Fruit fly (Drosophila melanogaster) whole organism, pupa: ENCODE data around the gene CG10116.

Source experiments
- CG10348 ChIP-seq: fragments of 200-800 bp; sonication (Bioruptor generic); IDR thresholded peaks from 2 replicates; pipeline ENCODE4 v1.3.6; 2022; ENCODE audit warnings: missing biosample characterization, missing genetic modification characterization
- CG12605 ChIP-seq: fragments of 200-800 bp; sonication (Bioruptor generic); IDR thresholded peaks from 2 replicates; pipeline ENCODE4 v1.3.6; 2022; ENCODE audit warnings: missing biosample characterization, missing genetic modification characterization
- CG13204 ChIP-seq: fragments of 200-800 bp; sonication (Bioruptor generic); optimal IDR thresholded peaks from 2 replicates; lab custom pipeline; 2018; ENCODE audit warnings: missing biosample characterization, mild to moderate bottlenecking, missing genetic modification characterization, moderate library complexity
- CG14655 ChIP-seq: fragments of 200-800 bp; sonication (Bioruptor generic); optimal IDR thresholded peaks from 3 replicates; lab custom pipeline; 2017; ENCODE audit warnings: mild to moderate bottlenecking, missing biosample characterization, missing genetic modification reagents, missing genetic modification characterization
- CG15710 ChIP-seq: fragments of 200-800 bp; sonication (Bioruptor generic); optimal IDR thresholded peaks from 2 replicates; lab custom pipeline; 2018; ENCODE audit warnings: missing biosample characterization, mild to moderate bottlenecking, missing genetic modification characterization, moderate library complexity
- CG17806 ChIP-seq: fragments of 200-800 bp; sonication (Bioruptor generic); optimal IDR thresholded peaks from 2 replicates; lab custom pipeline; 2018; ENCODE audit warnings: missing biosample characterization, mild to moderate bottlenecking, missing genetic modification characterization, moderate library complexity
- CG32121 ChIP-seq: fragments of 200-800 bp; sonication (Bioruptor generic); IDR thresholded peaks from 2 replicates; pipeline ENCODE4 v1.3.6; 2022; ENCODE audit warnings: missing biosample characterization, missing genetic modification characterization
- CG34367 ChIP-seq: fragments of 200-800 bp; sonication (Bioruptor generic); optimal IDR thresholded peaks from 2 replicates; lab custom pipeline; 2018; ENCODE audit warnings: missing biosample characterization, mild to moderate bottlenecking, missing genetic modification characterization
- CG4496 ChIP-seq: fragments of 200-800 bp; sonication (Bioruptor generic); IDR thresholded peaks from 3 replicates; pipeline ENCODE4 v1.3.6; 2022; ENCODE audit warnings: missing biosample characterization, missing genetic modification characterization
- CG8159 ChIP-seq: fragments of 200-800 bp; sonication (Bioruptor generic); optimal IDR thresholded peaks from 3 replicates; lab custom pipeline; 2018; ENCODE audit warnings: missing biosample characterization, mild to moderate bottlenecking, missing genetic modification characterization, moderate library complexity
- CG8301 ChIP-seq: fragments of 200-800 bp; sonication (Bioruptor generic); optimal IDR thresholded peaks from 2 replicates; lab custom pipeline; 2018; ENCODE audit warnings: missing biosample characterization, mild to moderate bottlenecking, missing genetic modification characterization
- CG9948 ChIP-seq: fragments of 200-800 bp; sonication (Bioruptor generic); optimal IDR thresholded peaks from 2 replicates; lab custom pipeline; 2018; ENCODE audit warnings: missing biosample characterization, mild to moderate bottlenecking, missing genetic modification characterization, moderate library complexity
- D1 ChIP-seq: fragments of 200-800 bp; sonication (Bioruptor generic); optimal IDR thresholded peaks from 2 replicates; lab custom pipeline; 2018; ENCODE audit warnings: missing biosample characterization, mild to moderate bottlenecking, missing genetic modification characterization, moderate library complexity
- EcR ChIP-seq: fragments of 200-800 bp; sonication (Bioruptor generic); optimal IDR thresholded peaks from 3 replicates; lab custom pipeline; 2019; ENCODE audit warnings: missing biosample characterization, missing genetic modification characterization, mild to moderate bottlenecking, moderate library complexity, missing genetic modification reagents
- Ets98B ChIP-seq: fragments of 200-800 bp; sonication (Bioruptor generic); IDR thresholded peaks from 2 replicates; pipeline ENCODE4 v1.3.6; 2022; ENCODE audit warnings: missing biosample characterization, missing genetic modification characterization
- Pif1A ChIP-seq: fragments of 200-800 bp; sonication (Bioruptor generic); optimal IDR thresholded peaks from 3 replicates; lab custom pipeline; 2016; ENCODE audit warnings: missing biosample characterization, missing genetic modification characterization
- Pif1B ChIP-seq: fragments of 200-800 bp; sonication (Bioruptor generic); optimal IDR thresholded peaks from 3 replicates; lab custom pipeline; 2016; ENCODE audit warnings: missing biosample characterization, missing genetic modification characterization
- Snoo ChIP-seq: fragments of 200-800 bp; sonication (Bioruptor generic); optimal IDR thresholded peaks from 3 replicates; lab custom pipeline; 2017; ENCODE audit warnings: missing biosample characterization, mild to moderate bottlenecking, missing genetic modification characterization, inconsistent platforms
- fd96Ca ChIP-seq: fragments of 200-800 bp; sonication (Bioruptor generic); IDR thresholded peaks from 3 replicates; pipeline ENCODE4 v1.3.6; 2022; ENCODE audit warnings: missing biosample characterization, missing genetic modification characterization
- gl ChIP-seq: fragments of 200-800 bp; sonication (Bioruptor generic); optimal IDR thresholded peaks from 2 replicates; lab custom pipeline; 2018; ENCODE audit warnings: missing biosample characterization, mild to moderate bottlenecking, missing genetic modification characterization
- rn ChIP-seq: fragments of 200-800 bp; sonication (Bioruptor generic); IDR thresholded peaks from 2 replicates; pipeline ENCODE4 v1.3.6; 2022; ENCODE audit warnings: missing biosample characterization, missing genetic modification characterization

Gene CG10116

DNA sequence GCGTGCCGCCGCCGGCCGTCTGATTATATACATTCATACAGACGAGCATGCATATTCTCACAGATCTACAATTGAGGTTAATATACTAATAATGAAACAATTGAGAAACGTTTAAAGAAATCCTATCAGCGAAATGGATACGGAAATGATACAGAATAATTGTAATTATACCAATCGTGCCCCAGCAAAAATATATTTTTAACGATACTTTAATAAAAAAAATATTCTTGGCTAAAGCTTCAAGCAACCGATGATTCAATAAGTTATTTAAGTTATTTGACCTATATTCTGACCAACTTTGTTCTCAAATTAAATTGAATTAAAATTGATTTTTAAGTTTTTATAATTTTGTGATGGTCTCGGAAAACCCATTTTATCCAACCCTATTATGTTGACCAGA is 19.0 kb upstream of the CG10116 start:
- TF ChIP-seq CG9948 (tag; lab: Kevin White, UChicago) (no peak), CG12605 (GFP tag; lab: Robert Waterston, UW) (peak; percentile 18; the same call in 1 of the 2 replicates), CG8301 (tag; lab: Kevin White, UChicago) (peak; percentile 15), CG4496 (GFP tag; lab: Robert Waterston, UW) (no peak; the same call in 2 of the 3 replicates), CG8159 (no peak)
- TF ChIP-seq, all 21 proteins: peak for 2

DNA sequence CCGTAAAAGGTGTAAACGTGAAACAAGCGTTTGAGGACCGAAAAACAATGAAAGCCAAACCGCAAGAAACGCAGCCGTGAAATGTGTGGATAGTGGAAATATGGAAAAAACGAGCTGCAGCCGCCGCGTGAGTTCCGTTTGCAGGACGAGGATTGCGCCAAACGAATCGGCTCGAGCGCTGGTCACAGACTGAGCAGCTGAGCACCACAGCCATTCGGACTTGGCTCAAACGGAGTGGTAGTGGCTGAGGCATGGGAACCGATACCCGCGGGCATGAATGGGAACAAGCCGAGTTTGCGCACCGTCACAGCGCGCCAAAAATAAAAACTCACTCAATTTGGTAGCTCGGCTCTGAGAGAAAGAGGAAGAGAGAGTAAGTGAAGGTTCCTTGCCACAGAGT is 17.6 kb upstream of the CG10116 start, which contains the start of gene CG10089:
TSS of gene CG10089 (minus strand) at position 181 of the 400 bp plus-strand sequence.
- TF ChIP-seq CG8159 (no peak), gl (tag; lab: Kevin White, UChicago) (no peak), EcR (GFP tag; lab: Kevin White, UChicago) (no peak), CG10348 (GFP tag; lab: Robert Waterston, UW) (no peak), CG15710 (tag; lab: Kevin White, UChicago) (no peak), D1 (tag; lab: Kevin White, UChicago) (no peak), CG32121 (GFP tag; lab: Robert Waterston, UW) (no peak), Ets98B (GFP tag; lab: Robert Waterston, UW) (no peak), Pif1A (no peak), Snoo (tag; lab: Kevin White, UChicago) (no peak), CG14655 (GFP tag; lab: Kevin White, UChicago) (no peak), Pif1B (GFP tag; lab: Kevin White, UChicago) (no peak), CG13204 (GFP tag; lab: Kevin White, UChicago) (no peak), CG34367 (tag; lab: Kevin White, UChicago) (no peak), rn (GFP tag; lab: Robert Waterston, UW) (no peak), CG8301 (tag; lab: Kevin White, UChicago) (no peak), CG12605 (GFP tag; lab: Robert Waterston, UW) (no peak), CG9948 (tag; lab: Kevin White, UChicago) (no peak), CG17806 (tag; lab: Kevin White, UChicago) (no peak), fd96Ca (GFP tag; lab: Robert Waterston, UW) (no peak)

DNA sequence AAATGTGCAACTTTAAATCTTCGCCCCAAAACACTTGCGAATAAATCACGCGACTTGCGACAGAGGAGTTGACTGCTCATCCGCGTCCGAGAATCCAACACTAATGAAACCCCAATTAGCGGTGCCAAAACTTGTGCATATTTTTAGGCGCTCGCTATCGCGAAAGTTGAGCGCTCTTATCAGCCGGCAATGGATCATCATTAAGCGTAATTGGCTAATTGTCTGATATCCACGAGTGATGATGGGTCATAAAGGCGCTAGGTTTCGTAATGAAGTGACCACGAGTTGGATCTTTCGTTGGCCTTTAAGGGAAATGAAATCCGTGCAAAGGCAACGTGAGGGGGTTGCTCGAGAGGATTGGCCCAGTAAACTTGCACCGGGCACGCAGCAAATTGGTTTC is 2.3 kb downstream of the CG10116 start:
- TF ChIP-seq Pif1A (no peak), EcR (GFP tag; lab: Kevin White, UChicago) (no peak), CG14655 (GFP tag; lab: Kevin White, UChicago) (no peak), rn (GFP tag; lab: Robert Waterston, UW) (no peak), Snoo (tag; lab: Kevin White, UChicago) (no peak), gl (tag; lab: Kevin White, UChicago) (no peak), D1 (tag; lab: Kevin White, UChicago) (no peak), fd96Ca (GFP tag; lab: Robert Waterston, UW) (no peak), Pif1B (GFP tag; lab: Kevin White, UChicago) (no peak), CG12605 (GFP tag; lab: Robert Waterston, UW) (no peak), CG17806 (tag; lab: Kevin White, UChicago) (no peak), Ets98B (GFP tag; lab: Robert Waterston, UW) (no peak), CG8301 (tag; lab: Kevin White, UChicago) (no peak), CG34367 (tag; lab: Kevin White, UChicago) (no peak), CG4496 (GFP tag; lab: Robert Waterston, UW) (no peak)

DNA sequence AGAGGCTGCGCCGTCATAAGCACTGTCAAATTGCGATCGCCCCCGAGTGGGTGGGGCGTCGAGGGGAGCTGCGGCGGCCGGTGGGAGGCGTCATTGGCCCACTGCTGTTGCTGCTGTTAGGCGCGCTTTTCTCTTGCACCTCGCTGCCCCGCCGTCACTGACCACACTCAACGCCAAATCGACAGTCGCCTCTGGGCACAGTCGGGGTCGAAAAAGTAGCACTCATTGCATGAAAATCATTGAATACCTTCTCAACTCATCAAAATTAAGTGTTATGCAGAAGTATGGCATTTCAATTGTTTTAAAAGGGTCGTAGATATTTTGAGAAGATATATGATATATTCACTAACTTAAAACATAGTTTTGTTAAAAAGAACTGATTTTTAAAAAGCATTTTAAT is 4.8 kb downstream of the CG10116 start:
- peak; percentile 74 for TF ChIP-seq CG32121 (GFP tag; lab: Robert Waterston, UW)
- TF ChIP-seq Pif1B (GFP tag; lab: Kevin White, UChicago) = no peak
- peak; percentile 33; the same call in 1 of the 2 replicates for TF ChIP-seq Ets98B (GFP tag; lab: Robert Waterston, UW)
- TF ChIP-seq CG13204 (GFP tag; lab: Kevin White, UChicago) = no peak
- peak; percentile 14 for TF ChIP-seq CG14655 (GFP tag; lab: Kevin White, UChicago)
- TF ChIP-seq CG9948 (tag; lab: Kevin White, UChicago) = no peak
- TF ChIP-seq CG8159 = no peak
- TF ChIP-seq CG17806 (tag; lab: Kevin White, UChicago) = no peak
- no peak for TF ChIP-seq D1 (tag; lab: Kevin White, UChicago)
- no peak for TF ChIP-seq CG15710 (tag; lab: Kevin White, UChicago)
- peak; percentile 64; the same call in 2 of the 3 replicates for TF ChIP-seq fd96Ca (GFP tag; lab: Robert Waterston, UW)
- no peak for TF ChIP-seq CG8301 (tag; lab: Kevin White, UChicago)
- 0 out of 2 replicates have a peak, but pooled peaks have one; percentile 13 for TF ChIP-seq rn (GFP tag; lab: Robert Waterston, UW)
- TF ChIP-seq EcR (GFP tag; lab: Kevin White, UChicago) = no peak
- TF ChIP-seq CG4496 (GFP tag; lab: Robert Waterston, UW) = 0 out of 3 replicates have a peak, but pooled peaks have one; percentile 44
- TF ChIP-seq, all 21 proteins: peak for 6

DNA sequence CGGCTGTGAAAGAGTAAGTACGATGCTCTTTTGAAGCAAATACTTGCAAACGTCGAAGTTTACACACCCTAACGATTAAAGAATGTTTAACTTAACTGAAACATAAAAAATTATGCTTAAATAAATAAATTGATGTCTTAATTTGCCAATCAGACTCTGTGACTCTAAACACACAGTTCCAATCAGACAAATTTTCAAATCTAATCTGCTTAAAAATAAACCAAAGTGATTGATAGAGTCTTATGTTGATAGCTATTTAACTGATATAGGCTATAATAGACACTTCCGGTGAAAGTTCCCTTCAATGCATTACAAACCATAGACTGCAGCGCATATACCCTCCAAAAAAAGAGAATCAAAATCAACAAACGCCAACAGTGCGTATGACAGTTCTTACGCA is 5.5 kb downstream of the CG10116 start:
- TF ChIP-seq rn (GFP tag; lab: Robert Waterston, UW) (no peak), CG34367 (tag; lab: Kevin White, UChicago) (no peak), Pif1A (no peak), fd96Ca (GFP tag; lab: Robert Waterston, UW) (no peak), CG4496 (GFP tag; lab: Robert Waterston, UW) (no peak), CG10348 (GFP tag; lab: Robert Waterston, UW) (no peak), CG9948 (tag; lab: Kevin White, UChicago) (no peak), D1 (tag; lab: Kevin White, UChicago) (no peak), Pif1B (GFP tag; lab: Kevin White, UChicago) (no peak), CG15710 (tag; lab: Kevin White, UChicago) (no peak), CG12605 (GFP tag; lab: Robert Waterston, UW) (no peak), Snoo (tag; lab: Kevin White, UChicago) (peak; percentile 13), CG32121 (GFP tag; lab: Robert Waterston, UW) (peak; percentile 66), EcR (GFP tag; lab: Kevin White, UChicago) (no peak), Ets98B (GFP tag; lab: Robert Waterston, UW) (no peak), gl (tag; lab: Kevin White, UChicago) (no peak), CG14655 (GFP tag; lab: Kevin White, UChicago) (peak; percentile 31), CG17806 (tag; lab: Kevin White, UChicago) (no peak), CG13204 (GFP tag; lab: Kevin White, UChicago) (no peak), CG8159 (peak; percentile 9), CG8301 (tag; lab: Kevin White, UChicago) (peak; percentile 44)
